Worm (Caenorhabditis elegans): ENCODE results near the gene F58A6.9.

F58A6.9 gene

DNA sequence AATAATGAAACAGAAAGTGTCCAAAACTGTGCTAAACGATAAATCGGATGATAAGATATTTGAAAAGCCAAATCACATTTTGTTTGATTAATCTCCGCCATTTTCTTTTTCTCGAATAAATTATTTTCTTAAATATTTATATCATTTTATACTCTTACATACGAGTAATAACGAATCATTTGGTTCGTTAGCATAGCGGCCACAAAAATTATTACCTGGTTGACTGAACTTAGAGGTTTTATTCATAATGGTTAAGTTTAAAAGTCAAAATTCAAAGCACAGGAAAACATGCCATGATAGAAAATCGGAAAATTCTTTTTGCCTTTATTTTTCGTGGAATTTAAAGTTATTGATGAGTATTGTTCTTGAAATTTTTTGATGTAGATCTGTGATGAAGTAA is 4.6 kb upstream of the F58A6.9 start, which contains the start of gene srb-5:
TSS of gene srb-5 (minus strand) at position 101 of the 400 bp plus-strand sequence.
- TF ChIP-seq lin-13 (GFP tag; optimal IDR thresholded peaks at IDR 0.05) (no peak), ztf-4 (tag; optimal IDR thresholded peaks at IDR 0.05) (no peak), fkh-4 (tag; optimal IDR thresholded peaks at IDR 0.05; ENCODE audit: borderline replicate concordance) (no peak), grh-1 (GFP tag; IDR thresholded peaks at IDR 0.05) (no peak), lin-15B (tag; optimal IDR thresholded peaks at IDR 0.05) (no peak), fkh-8 (tag; optimal IDR thresholded peaks at IDR 0.05) (no peak), nhr-19 (GFP tag; conservative IDR thresholded peaks at IDR 0.05) (no peak), snpc-4 (tag; optimal IDR thresholded peaks at IDR 0.05) (no peak), vab-15 (tag; optimal IDR thresholded peaks at IDR 0.05) (no peak), lsy-2 (tag; optimal IDR thresholded peaks at IDR 0.05) (no peak), nhr-237 (tag; optimal IDR thresholded peaks at IDR 0.05) (no peak), hlh-4 (tag; optimal IDR thresholded peaks at IDR 0.05) (no peak), ceh-63 (GFP tag; optimal IDR thresholded peaks at IDR 0.05) (no peak), nhr-28 (tag; optimal IDR thresholded peaks at IDR 0.05) (no peak), sup-37 (GFP tag; optimal IDR thresholded peaks at IDR 0.05) (no peak), mdl-1 (tag; optimal IDR thresholded peaks at IDR 0.05) (no peak), snu-23 (GFP tag; optimal IDR thresholded peaks at IDR 0.05) (no peak), lin-35 (GFP tag; optimal IDR thresholded peaks at IDR 0.05) (no peak), aha-1 (tag; optimal IDR thresholded peaks at IDR 0.05) (no peak)

DNA sequence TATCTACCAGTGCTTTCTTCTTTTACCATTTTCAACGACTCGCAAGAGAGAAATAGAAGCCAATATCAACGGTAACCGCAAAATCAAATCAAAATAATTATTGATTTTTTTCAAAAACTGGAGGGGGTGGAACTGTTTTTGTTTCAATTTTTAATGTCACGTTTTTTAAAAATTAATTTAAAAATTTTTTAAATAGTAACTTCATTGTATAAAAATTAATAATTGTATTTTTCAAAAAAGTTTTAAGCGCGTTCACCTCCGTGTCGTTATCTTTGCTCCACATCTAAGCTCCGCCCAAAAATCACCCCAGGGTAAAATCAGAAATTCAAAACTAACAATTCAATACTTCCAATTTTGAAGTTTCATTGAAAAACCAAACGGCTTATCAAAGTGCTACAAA is 2.4 kb upstream of the F58A6.9 start, which contains the start of gene C27D6.11:
TSS of gene C27D6.11 (minus strand) at position 101 of the 400 bp plus-strand sequence.
- TF ChIP-seq elt-3 (tag; optimal IDR thresholded peaks at IDR 0.05) = no peak
- no peak for TF ChIP-seq fkh-8 (tag; optimal IDR thresholded peaks at IDR 0.05)
- TF ChIP-seq ces-1 (GFP tag; optimal IDR thresholded peaks at IDR 0.05) = no peak

- no peak for TF ChIP-seq egl-13 (tag; optimal IDR thresholded peaks at IDR 0.05)
- TF ChIP-seq ztf-11 (tag; optimal IDR thresholded peaks at IDR 0.05) = no peak
- TF ChIP-seq nhr-12 (tag; optimal IDR thresholded peaks at IDR 0.05) = no peak
- no peak for TF ChIP-seq lin-14 (GFP tag; optimal IDR thresholded peaks at IDR 0.05)
- no peak for TF ChIP-seq ztf-4 (tag; optimal IDR thresholded peaks at IDR 0.05)
- TF ChIP-seq dpl-1 (GFP tag; optimal IDR thresholded peaks at IDR 0.05) = no peak
- no peak for TF ChIP-seq hlh-4 (tag; optimal IDR thresholded peaks at IDR 0.05)
- TF ChIP-seq mef-2 (tag; optimal IDR thresholded peaks at IDR 0.05) = no peak
- TF ChIP-seq mep-1 (tag; optimal IDR thresholded peaks at IDR 0.05) = no peak
Measured at ce11 chrII:5157525-5157924, 1.1 kb downstream of the F58A6.9 start, which contains the start of gene srb-13. Gene srb-13, minus strand, starts transcription at chrII:5157625.

- no peak for TF ChIP-seq xbp-1 (tag; optimal IDR thresholded peaks at IDR 0.05)
- no peak for TF ChIP-seq unc-30 (tag; optimal IDR thresholded peaks at IDR 0.05)
- no peak for TF ChIP-seq ama-1 (optimal IDR thresholded peaks at IDR 0.05)
- no peak for TF ChIP-seq fkh-4 (tag; optimal IDR thresholded peaks at IDR 0.05; ENCODE audit: borderline replicate concordance)
- no peak for TF ChIP-seq lin-14 (GFP tag; optimal IDR thresholded peaks at IDR 0.05)
- no peak for TF ChIP-seq hlh-17 (GFP tag; optimal IDR thresholded peaks at IDR 0.05; ENCODE audit: borderline replicate concordance)
- no peak for TF ChIP-seq zag-1 (tag; optimal IDR thresholded peaks at IDR 0.05)
- no peak for TF ChIP-seq fkh-10 (GFP tag; optimal IDR thresholded peaks at IDR 0.05)
- TF ChIP-seq ceh-90 (tag; optimal IDR thresholded peaks at IDR 0.05) = no peak
- TF ChIP-seq irx-1 (tag; optimal IDR thresholded peaks at IDR 0.05) = no peak
- no peak for TF ChIP-seq ztf-11 (tag; optimal IDR thresholded peaks at IDR 0.05)
- TF ChIP-seq unc-130 (tag; optimal IDR thresholded peaks at IDR 0.05) = no peak
- no peak for TF ChIP-seq swsn-7 (tag; optimal IDR thresholded peaks at IDR 0.05)
- no peak for TF ChIP-seq sox-4 (tag; optimal IDR thresholded peaks at IDR 0.05)
Measured at ce11 chrII:5156983-5157382, 1.7 kb downstream of the F58A6.9 start, which contains the start of gene msp-45. Gene msp-45, minus strand, starts transcription at chrII:5157083.

Measured in whole organism, L1 larva.